Fruit fly (Drosophila melanogaster): ENCODE results near the gene Rat1.

Gene Rat1

DNA sequence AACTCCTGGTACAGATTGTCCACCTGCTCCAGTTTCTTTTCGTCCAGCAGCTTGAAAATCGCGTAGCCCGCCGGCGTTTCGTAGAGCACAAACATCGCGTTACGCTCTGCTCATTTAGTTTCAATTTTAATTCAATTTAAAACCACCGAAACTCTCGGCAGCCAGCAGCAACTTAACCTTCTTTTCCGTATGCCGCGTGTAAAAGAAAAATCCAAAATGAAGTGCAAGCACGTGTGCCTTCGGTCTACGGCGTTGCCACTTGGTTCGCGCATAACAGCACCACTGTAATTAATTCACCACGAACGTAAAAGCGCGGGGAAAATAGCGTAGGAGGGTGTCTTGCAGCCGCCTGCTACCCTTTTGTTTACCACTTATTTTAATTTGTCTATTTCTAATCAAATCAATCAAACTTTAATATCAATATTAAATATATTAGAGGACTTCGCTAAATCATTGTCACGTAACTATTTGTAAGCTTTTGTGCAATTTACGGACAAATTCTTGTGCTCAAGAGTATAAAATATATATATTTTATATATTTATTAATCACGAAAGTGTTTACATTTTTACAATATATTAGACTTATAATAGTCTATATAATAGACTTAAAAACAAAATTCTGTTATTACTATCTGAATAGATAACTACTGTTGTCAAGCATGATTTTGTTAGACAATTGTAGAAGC, 10.8 kb downstream of the Rat1 start, which contains the start of gene nop5 (continued):
- TF ChIP-seq Ada2b (GFP tag; IDR thresholded peaks at IDR 0.05) (no peak), repo (GFP tag; optimal IDR thresholded peaks at IDR 0.05) (no peak), oc (tag; optimal IDR thresholded peaks at IDR 0.05) (no peak), CG15269 (tag; optimal IDR thresholded peaks at IDR 0.05) (no peak), CG5245 (GFP tag; optimal IDR thresholded peaks at IDR 0.05) (peak; percentile 5), CG32532 (GFP tag; IDR thresholded peaks at IDR 0.05) (0 out of 2 replicates have a peak, but pooled peaks have one; percentile 22), CG5953 (GFP tag; IDR thresholded peaks at IDR 0.05) (no peak), Sry-δ (GFP tag; optimal IDR thresholded peaks at IDR 0.05) (no peak), lab (GFP tag; optimal IDR thresholded peaks at IDR 0.05) (no peak), CG17328 (GFP tag; IDR thresholded peaks at IDR 0.05) (0 out of 2 replicates have a peak, but pooled peaks have one; percentile 4), odd (GFP tag; optimal IDR thresholded peaks at IDR 0.05) (no peak), CG10959 (GFP tag; IDR thresholded peaks at IDR 0.05) (no peak), HmgD (GFP tag; optimal IDR thresholded peaks at IDR 0.05) (no peak), CG18764 (GFP tag; optimal IDR thresholded peaks at IDR 0.05) (peak; percentile 26), btn (GFP tag; optimal IDR thresholded peaks at IDR 0.05) (no peak), cas (GFP tag; IDR thresholded peaks at IDR 0.05) (no peak), sima (GFP tag; optimal IDR thresholded peaks at IDR 0.05) (no peak), Awh (GFP tag; IDR thresholded peaks at IDR 0.05) (no peak), CG10979 (tag; optimal IDR thresholded peaks at IDR 0.05) (peak; percentile 65), Scr (GFP tag; IDR thresholded peaks at IDR 0.05; ENCODE audit: partially characterized antibody) (no peak), kni (GFP tag; optimal IDR thresholded peaks at IDR 0.05) (no peak), so (GFP tag; IDR thresholded peaks at IDR 0.05) (no peak), CG15696 (tag; optimal IDR thresholded peaks at IDR 0.05) (peak; percentile 65), nerfin-1 (tag; optimal IDR thresholded peaks at IDR 0.05) (peak; percentile 72), Myb (GFP tag; optimal IDR thresholded peaks at IDR 0.05) (no peak), CG7928 (GFP tag; optimal IDR thresholded peaks at IDR 0.05) (no peak), CG14965 (GFP tag; optimal IDR thresholded peaks at IDR 0.05; ENCODE audit: borderline replicate concordance) (no peak), slou (GFP tag; optimal IDR thresholded peaks at IDR 0.05) (no peak), pho (GFP tag; optimal IDR thresholded peaks at IDR 0.05) (no peak), CG10431 (GFP tag; optimal IDR thresholded peaks at IDR 0.05) (peak; percentile 81), Xbp1 (GFP tag; optimal IDR thresholded peaks at IDR 0.05) (peak; percentile 60), CG3281 (GFP tag; optimal IDR thresholded peaks at IDR 0.05) (peak; percentile 84), bab2 (GFP tag; optimal IDR thresholded peaks at IDR 0.05) (no peak), Sin3A (optimal IDR thresholded peaks at IDR 0.05) (peak; percentile 19), CG6813 (GFP tag; optimal IDR thresholded peaks at IDR 0.05) (no peak), gcm2 (GFP tag; optimal IDR thresholded peaks at IDR 0.05) (no peak), bsh (GFP tag; optimal IDR thresholded peaks at IDR 0.05) (peak in 1 of 2 experiments; percentile 54), psq (GFP tag; optimal IDR thresholded peaks at IDR 0.05) (peak; percentile 20), trh (GFP tag; optimal IDR thresholded peaks at IDR 0.05) (no peak), croc (GFP tag; conservative IDR thresholded peaks at IDR 0.05) (peak; percentile 28; the same call in 2 of the 3 replicates), Vsx1 (GFP tag; optimal IDR thresholded peaks at IDR 0.05) (no peak), CG10565 (GFP tag; optimal IDR thresholded peaks at IDR 0.05) (no peak), CG7357 (GFP tag; IDR thresholded peaks at IDR 0.05) (no peak), CG6854 (GFP tag; optimal IDR thresholded peaks at IDR 0.05) (peak; percentile 70), Hr3 (GFP tag; optimal IDR thresholded peaks at IDR 0.05) (peak; percentile 78), peb (GFP tag; IDR thresholded peaks at IDR 0.05) (no peak), bbx (GFP tag; IDR thresholded peaks at IDR 0.05; ENCODE audit: partially characterized antibody) (peak; percentile 64), ftz-f1 (GFP tag; optimal IDR thresholded peaks at IDR 0.05) (peak; percentile 44), eve (GFP tag; optimal IDR thresholded peaks at IDR 0.05) (no peak), sug (tag; optimal IDR thresholded peaks at IDR 0.05) (peak; percentile 77)
